Fruit fly (Drosophila melanogaster): ENCODE measurements around the gene Gal.

dm6 chr2L:5964851-5965250, 41.8 kb downstream of the Gal start, which contains the start of gene psd:
- TF ChIP-seq CG7045 (GFP tag; optimal IDR thresholded peaks at IDR 0.05) (no peak), kay (GFP tag; ENCODE audit: borderline replicate concordance) (no peak), Hr96 (GFP tag; optimal IDR thresholded peaks at IDR 0.05) (no peak), bab1 (GFP tag; optimal IDR thresholded peaks at IDR 0.05) (no peak), Crg-1 (GFP tag; optimal IDR thresholded peaks at IDR 0.05) (no peak), CG14711 (tag; optimal IDR thresholded peaks at IDR 0.05) (no peak), CG11617 (GFP tag; optimal IDR thresholded peaks at IDR 0.05) (no peak)
